Worm (Caenorhabditis elegans) whole organism, L4/young adult: ENCODE measurements around the gene F38E11.6.
A peak's percentile ranks its signal among the peaks of the same experiment; 100 is the strongest.

Experiments
- W03F9.2 ChIP-seq: fragments of 150-350 bp; optimal IDR thresholded peaks from 2 replicates; lab custom pipeline; 2014; ENCODE audit warnings: missing biosample characterization, missing genetic modification characterization
- dao-5 ChIP-seq: sonication (generic microtip); optimal IDR thresholded peaks from 2 replicates; lab custom pipeline; 2016; ENCODE audit warnings: missing genotype, missing genetic modification characterization, moderate library complexity, missing compliant biosample characterization
- him-1 ChIP-seq: sonication (generic microtip); optimal IDR thresholded peaks from 2 replicates; lab custom pipeline; 2016; ENCODE audit warnings: missing genotype, missing genetic modification reagents, missing genetic modification characterization, missing compliant biosample characterization

DNA sequence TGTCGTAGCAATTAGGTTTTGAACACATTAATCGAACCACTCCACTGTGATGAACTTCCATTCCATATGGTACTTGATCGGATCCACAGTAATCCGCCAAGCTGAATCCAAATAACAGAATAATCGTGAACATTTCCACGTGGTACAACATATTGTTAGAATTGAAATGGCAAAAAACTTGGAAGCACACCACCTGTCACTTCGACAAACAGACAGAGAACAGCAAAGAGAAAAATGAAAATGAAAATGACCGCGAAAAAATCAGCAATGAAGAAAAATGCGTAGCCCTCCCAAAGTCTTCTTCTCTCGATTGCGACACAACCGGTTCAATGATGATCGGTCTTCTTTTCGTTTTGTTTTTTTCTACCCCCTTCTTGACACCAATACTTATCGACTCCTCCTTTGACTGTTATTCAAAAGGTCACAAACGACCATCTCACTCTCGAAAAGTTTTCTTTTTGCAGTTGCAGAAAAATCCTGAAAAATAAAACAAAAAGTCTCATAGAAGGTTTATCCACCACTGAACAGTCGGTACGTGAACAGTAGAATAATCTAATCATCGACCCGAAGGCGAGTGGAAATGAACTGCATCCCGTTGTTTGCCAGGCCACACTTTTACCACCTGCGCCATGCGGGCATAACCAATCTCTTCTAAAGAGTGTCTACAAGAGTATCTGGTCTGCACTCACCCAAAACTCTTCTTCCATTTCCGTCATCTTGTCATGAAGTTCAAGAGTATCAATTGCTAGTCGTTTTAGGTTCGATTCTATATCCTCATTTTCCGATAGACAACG is 10.0 kb upstream of the F38E11.6 start, which contains the start of gene wrt-3:
- TF ChIP-seq W03F9.2 (tag; lab: Kevin White, UChicago) (no peak), dao-5 (tag; lab: Kevin White, UChicago) (peak; percentile 88), him-1 (peak; percentile 36)
